Worm (Caenorhabditis elegans): ENCODE data around the gene cat-2.

ce11 chrII:263563-263962 lies 5.9 kb downstream of the cat-2 start, which contains the start of gene scc-2:
- TF ChIP-seq nhr-41 (GFP tag; IDR thresholded peaks at IDR 0.05) (no peak), nhr-48 (tag; optimal IDR thresholded peaks at IDR 0.05) (no peak), ZK546.5 (tag; optimal IDR thresholded peaks at IDR 0.05) (no peak), aly-2 (tag; optimal IDR thresholded peaks at IDR 0.05) (no peak), mep-1 (tag; optimal IDR thresholded peaks at IDR 0.05) (no peak)
